Fruit fly (Drosophila melanogaster) whole organism, embryonic: ENCODE data around the gene CG3097.

Experiments used
- Adf1 ChIP-seq: fragments of 200-800 bp; sonication (Bioruptor generic); IDR thresholded peaks from 2 replicates; pipeline ENCODE4 v1.3.6; 2022; ENCODE audit warnings: missing biosample characterization, missing genetic modification characterization
- CG10209 ChIP-seq: fragments of 200-800 bp; sonication (Bioruptor generic); optimal IDR thresholded peaks from 3 replicates; lab custom pipeline; 2017; ENCODE audit warnings: missing biosample characterization, mild to moderate bottlenecking, missing genetic modification characterization, missing genetic modification reagents
- CG11093 ChIP-seq: fragments of 200-800 bp; sonication (Bioruptor generic); IDR thresholded peaks from 3 replicates; pipeline ENCODE4 v1.3.6; 2022; ENCODE audit warnings: missing biosample characterization, missing genetic modification characterization
- CG12659 ChIP-seq: fragments of 200-800 bp; sonication (Bioruptor generic); optimal IDR thresholded peaks from 3 replicates; lab custom pipeline; 2017; ENCODE audit warnings: mild to moderate bottlenecking, missing biosample characterization, missing genetic modification reagents, missing genetic modification characterization
- CG13424 ChIP-seq: fragments of 200-800 bp; sonication (Bioruptor generic); optimal IDR thresholded peaks from 2 replicates; lab custom pipeline; 2019; ENCODE audit warnings: missing biosample characterization, mild to moderate bottlenecking, missing genetic modification characterization, moderate library complexity
- CG13894 ChIP-seq: fragments of 200-800 bp; sonication (Bioruptor generic); optimal IDR thresholded peaks from 3 replicates; lab custom pipeline; 2018; ENCODE audit warnings: missing biosample characterization, mild to moderate bottlenecking, missing genetic modification characterization, moderate library complexity
- CG14014 ChIP-seq: fragments of 200-800 bp; sonication (Bioruptor generic); IDR thresholded peaks from 2 replicates; pipeline ENCODE4 v1.3.6; 2022; ENCODE audit warnings: missing biosample characterization, missing genetic modification characterization
- CG15479 ChIP-seq: fragments of 200-800 bp; sonication (Bioruptor generic); optimal IDR thresholded peaks from 3 replicates; lab custom pipeline; 2019; ENCODE audit warnings: missing biosample characterization, mild to moderate bottlenecking, missing genetic modification characterization, moderate library complexity
- CG17912 ChIP-seq: fragments of 200-800 bp; sonication (Bioruptor generic); optimal IDR thresholded peaks from 2 replicates; lab custom pipeline; 2018; ENCODE audit warnings: missing biosample characterization, mild to moderate bottlenecking, missing genetic modification characterization
- CG2875 ChIP-seq: fragments of 200-800 bp; sonication (Bioruptor generic); optimal IDR thresholded peaks from 2 replicates; lab custom pipeline; 2017; ENCODE audit warnings: missing biosample characterization, mild to moderate bottlenecking, missing genetic modification characterization, missing genetic modification reagents
- CG3726 ChIP-seq: fragments of 200-800 bp; sonication (Bioruptor generic); IDR thresholded peaks from 3 replicates; pipeline ENCODE4, ENCODE4 v1.3.6; 2022; ENCODE audit warnings: missing biosample characterization, missing genetic modification characterization
- CG4424 ChIP-seq: fragments of 200-800 bp; sonication (Bioruptor generic); optimal IDR thresholded peaks from 3 replicates; lab custom pipeline; 2016; ENCODE audit warnings: missing biosample characterization, missing genetic modification characterization
- CG6654 ChIP-seq: fragments of 200-800 bp; sonication (Bioruptor generic); optimal IDR thresholded peaks from 2 replicates; lab custom pipeline; 2017; ENCODE audit warnings: missing biosample characterization, mild to moderate bottlenecking, missing genetic modification characterization
- CG8765 ChIP-seq: fragments of 200-800 bp; sonication (Bioruptor generic); IDR thresholded peaks from 2 replicates; pipeline ENCODE4 v1.3.6; 2022; ENCODE audit warnings: missing biosample characterization, missing genetic modification characterization
- CG8944 ChIP-seq: fragments of 200-800 bp; sonication (Bioruptor generic); optimal IDR thresholded peaks from 3 replicates; lab custom pipeline; 2016; ENCODE audit warnings: missing biosample characterization, missing genetic modification characterization
- CG9609 ChIP-seq: fragments of 200-800 bp; sonication (Bioruptor generic); optimal IDR thresholded peaks from 3 replicates; lab custom pipeline; 2016; ENCODE audit warnings: missing biosample characterization, missing genetic modification characterization
- CG9876 ChIP-seq: fragments of 200-800 bp; sonication (Bioruptor generic); optimal IDR thresholded peaks from 2 replicates; lab custom pipeline; 2016; ENCODE audit warnings: missing biosample characterization, missing genetic modification characterization
- Dip3 ChIP-seq: fragments of 200-800 bp; sonication (Bioruptor generic); optimal IDR thresholded peaks from 3 replicates; lab custom pipeline; 2016; ENCODE audit warnings: missing biosample characterization, missing genetic modification characterization
- E2f1 ChIP-seq: fragments of 200-800 bp; sonication (Bioruptor generic); IDR thresholded peaks from 2 replicates; pipeline ENCODE4 v1.3.6; 2022; ENCODE audit warnings: missing biosample characterization, missing genetic modification characterization
- ERR ChIP-seq: fragments of 200-800 bp; sonication (Bioruptor generic); optimal IDR thresholded peaks from 2 replicates; lab custom pipeline; 2016; ENCODE audit warnings: missing biosample characterization, missing genetic modification characterization
- Fer2 ChIP-seq: fragments of 200-800 bp; sonication (Bioruptor generic); optimal IDR thresholded peaks from 2 replicates; lab custom pipeline; 2018; ENCODE audit warnings: missing biosample characterization, mild to moderate bottlenecking, missing genetic modification characterization, moderate library complexity
- GATAe ChIP-seq: fragments of 200-800 bp; sonication (Bioruptor generic); conservative IDR thresholded peaks from 2 replicates; pipeline ENCODE4 v1.3.6; 2022; ENCODE audit warnings: missing biosample characterization, missing genetic modification characterization
- Hmx ChIP-seq: fragments of 200-800 bp; sonication (Bioruptor generic); optimal IDR thresholded peaks from 2 replicates; lab custom pipeline; 2016; ENCODE audit warnings: missing biosample characterization, missing genetic modification characterization
- Hr78 ChIP-seq, 2 experiments: fragments of 200-800 bp in 1 of 2; fragments of >200 bp in 1 of 2; sonication (Bioruptor generic) in 1 of 2; optimal IDR thresholded peaks; 2 replicates each; lab custom pipeline; 2017 to 2019; ENCODE audit warnings: missing biosample characterization in 2 of 2, missing genetic modification characterization in 2 of 2, mild to moderate bottlenecking in 1 of 2, moderate library complexity in 1 of 2
- Kr ChIP-seq: fragments of 200-800 bp; sonication (Bioruptor generic); optimal IDR thresholded peaks from 2 replicates; lab custom pipeline; 2017; ENCODE audit warnings: missing biosample characterization, mild to moderate bottlenecking, missing genetic modification characterization
- Myb ChIP-seq: fragments of 200-800 bp; sonication (Bioruptor generic); optimal IDR thresholded peaks from 2 replicates; lab custom pipeline; 2016; ENCODE audit warnings: missing biosample characterization, missing genetic modification characterization
- Nf-YB ChIP-seq: fragments of 200-800 bp; sonication (Bioruptor generic); optimal IDR thresholded peaks from 3 replicates; lab custom pipeline; 2019; ENCODE audit warnings: missing biosample characterization, mild to moderate bottlenecking, missing genetic modification characterization, moderate library complexity
- Nf-YC ChIP-seq: fragments of 200-800 bp; optimal IDR thresholded peaks from 3 replicates; lab custom pipeline; 2019; ENCODE audit warnings: missing biosample characterization, mild to moderate bottlenecking, missing genetic modification characterization, moderate library complexity
- Ptx1 ChIP-seq: fragments of 200-800 bp; sonication (Bioruptor generic); IDR thresholded peaks from 2 replicates; pipeline ENCODE4 v1.3.6; 2022; ENCODE audit warnings: missing biosample characterization, missing genetic modification characterization
- Sin3A ChIP-seq: fragments of >200 bp; optimal IDR thresholded peaks from 2 replicates; lab custom pipeline; 2018
- Tbp ChIP-seq: fragments of >200 bp; optimal IDR thresholded peaks from 2 replicates; lab custom pipeline; 2018; ENCODE audit warnings: missing biosample characterization, missing genetic modification characterization
- ash1 ChIP-seq: fragments of 200-800 bp; sonication (Bioruptor generic); optimal IDR thresholded peaks from 2 replicates; lab custom pipeline; 2018; ENCODE audit warnings: missing biosample characterization, mild to moderate bottlenecking, missing genetic modification characterization
- dan ChIP-seq: fragments of 200-800 bp; sonication (Bioruptor generic); IDR thresholded peaks from 2 replicates; pipeline ENCODE4 v1.3.6; 2022; ENCODE audit warnings: missing biosample characterization, missing genetic modification characterization
- emc ChIP-seq: fragments of 200-800 bp; sonication (Bioruptor generic); optimal IDR thresholded peaks from 2 replicates; lab custom pipeline; 2016; ENCODE audit warnings: missing biosample characterization, missing genetic modification characterization
- eyg ChIP-seq: fragments of 200-800 bp; sonication (Bioruptor generic); optimal IDR thresholded peaks from 3 replicates; lab custom pipeline; 2016; ENCODE audit warnings: missing biosample characterization, missing genetic modification characterization
- fd3F ChIP-seq: fragments of 200-800 bp; sonication (Bioruptor generic); optimal IDR thresholded peaks from 2 replicates; lab custom pipeline; 2018; ENCODE audit warnings: missing biosample characterization, mild to moderate bottlenecking, missing genetic modification characterization, moderate library complexity
- fd96Cb ChIP-seq: fragments of 200-800 bp; sonication (Bioruptor generic); optimal IDR thresholded peaks from 2 replicates; lab custom pipeline; 2018; ENCODE audit warnings: missing biosample characterization, mild to moderate bottlenecking, missing genetic modification characterization, moderate library complexity
- ftz-f1 ChIP-seq: fragments of 200-800 bp; sonication (Bioruptor generic); optimal IDR thresholded peaks from 2 replicates; lab custom pipeline; 2016; ENCODE audit warnings: missing biosample characterization, missing genetic modification characterization
- hbn ChIP-seq: fragments of 200-800 bp; sonication (Bioruptor generic); IDR thresholded peaks from 2 replicates; pipeline ENCODE4 v1.3.6; 2022; ENCODE audit warnings: missing biosample characterization, missing genetic modification characterization; ENCODE audit not compliant: partially characterized antibody
- hkb ChIP-seq, 2 experiments: fragments of 200-800 bp in 1 of 2; fragments of >200 bp in 1 of 2; sonication (Bioruptor generic) in 1 of 2; IDR thresholded peaks in 1 of 2; optimal IDR thresholded peaks in 1 of 2; 2 replicates each; pipeline versions ENCODE4 v1.3.6 to Lab custom; 2017 to 2022; ENCODE audit warnings: missing biosample characterization in 1 of 2, missing genetic modification characterization in 1 of 2
- lbe ChIP-seq: fragments of 200-800 bp; sonication (Bioruptor generic); optimal IDR thresholded peaks from 2 replicates; lab custom pipeline; 2016; ENCODE audit warnings: missing biosample characterization, mild to moderate bottlenecking, missing genetic modification characterization
- pros ChIP-seq: fragments of 200-800 bp; sonication (Bioruptor generic); optimal IDR thresholded peaks from 3 replicates; lab custom pipeline; 2019; ENCODE audit warnings: missing biosample characterization, mild to moderate bottlenecking, missing genetic modification characterization, moderate library complexity
- ranshi ChIP-seq: fragments of 200-800 bp; sonication (Bioruptor generic); IDR thresholded peaks from 2 replicates; pipeline ENCODE4 v1.3.6; 2022; ENCODE audit warnings: missing biosample characterization, missing genetic modification characterization
- sc ChIP-seq, 3 experiments: fragments of >200 bp in 2 of 3; fragments of 200-800 bp in 1 of 3; sonication (Bioruptor generic) in 1 of 3; optimal IDR thresholded peaks; 2 replicates in 2 of 3; 3 replicates in 1 of 3; lab custom pipeline; 2017; ENCODE audit warnings: mild to moderate bottlenecking in 1 of 3, missing biosample characterization in 1 of 3, missing genetic modification characterization in 1 of 3, missing genetic modification reagents in 1 of 3
- slbo ChIP-seq: fragments of 200-800 bp; sonication (Bioruptor generic); IDR thresholded peaks from 2 replicates; pipeline ENCODE4 v1.3.6; 2022; ENCODE audit warnings: missing biosample characterization, missing genetic modification characterization
- sna ChIP-seq: fragments of 200-800 bp; sonication (Bioruptor generic); IDR thresholded peaks from 2 replicates; pipeline ENCODE4 v1.3.6; 2022; ENCODE audit warnings: missing biosample characterization, missing genetic modification characterization; ENCODE audit not compliant: partially characterized antibody
- tup ChIP-seq: fragments of 200-800 bp; sonication (Bioruptor generic); optimal IDR thresholded peaks from 2 replicates; lab custom pipeline; 2016; ENCODE audit warnings: missing biosample characterization, mild to moderate bottlenecking, missing genetic modification characterization, moderate library complexity

Gene CG3097

DNA sequence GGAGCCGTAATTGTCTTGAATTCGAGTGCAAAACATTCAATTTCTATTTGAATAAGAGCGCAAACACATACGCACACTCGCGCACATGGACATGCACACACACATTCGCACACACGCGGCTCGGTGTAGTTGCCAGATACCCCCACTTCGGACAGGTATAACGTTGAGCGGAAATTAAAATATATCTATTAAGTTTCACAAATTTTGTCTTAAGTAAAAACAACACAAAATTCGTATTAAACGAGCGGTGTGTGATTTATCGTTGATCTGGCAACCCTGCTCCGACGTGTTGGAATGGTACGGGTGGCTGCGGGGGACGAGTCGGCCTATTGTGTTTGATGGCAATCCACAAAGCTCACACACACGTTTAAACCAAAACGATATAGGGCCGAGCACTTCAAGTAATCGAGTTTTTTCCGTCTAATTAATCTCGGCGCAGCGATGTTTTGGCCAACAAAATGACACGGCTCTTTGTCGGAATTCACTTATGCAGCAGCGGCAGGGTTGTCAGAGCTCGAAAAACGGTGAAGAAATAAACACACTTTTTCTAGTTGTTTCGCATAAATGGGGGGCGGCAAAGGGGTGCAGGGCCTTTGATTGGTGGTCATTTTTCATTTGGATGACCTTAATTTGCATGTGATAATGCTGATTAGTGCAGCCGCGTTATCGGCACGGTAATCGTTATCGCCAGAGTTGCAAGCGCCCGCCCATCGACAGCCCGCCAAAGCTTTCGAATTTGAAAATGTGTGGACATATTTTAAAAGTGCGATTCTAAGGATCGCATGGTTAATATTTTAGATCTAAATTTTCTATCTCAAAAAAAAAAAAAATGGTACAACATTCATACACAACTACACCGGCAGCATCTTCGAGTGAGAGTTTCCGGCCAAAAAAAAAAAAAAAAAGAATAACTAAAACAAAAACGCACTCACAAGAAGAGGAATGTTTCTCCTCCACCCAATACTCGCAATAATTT is 24.5 kb downstream of the CG3097 start (continued):
- TF ChIP-seq hkb (optimal IDR thresholded peaks at IDR 0.05; lab: Kevin White, UChicago): no peak
- TF ChIP-seq hkb (GFP tag; IDR thresholded peaks at IDR 0.05; lab: Robert Waterston, UW): peak; percentile 80
- peak; percentile 83 for TF ChIP-seq Ptx1 (GFP tag; lab: Robert Waterston, UW)
- peak; percentile 82 for TF ChIP-seq slbo (GFP tag; lab: Robert Waterston, UW)
- peak; percentile 34 for TF ChIP-seq Nf-YB (GFP tag; lab: Kevin White, UChicago)
- TF ChIP-seq sna (GFP tag; lab: Robert Waterston, UW): no peak
- no peak for TF ChIP-seq Kr
- peak; percentile 74; the same call in 1 of the 2 replicates for TF ChIP-seq E2f1 (GFP tag; lab: Robert Waterston, UW)
- TF ChIP-seq emc (GFP tag; lab: Kevin White, UChicago): no peak
- TF ChIP-seq CG8944 (GFP tag; lab: Kevin White, UChicago): peak; percentile 53
- TF ChIP-seq CG8765: peak; percentile 46; the same call in 1 of the 2 replicates
- TF ChIP-seq fd96Cb (tag; lab: Kevin White, UChicago): peak; percentile 40
- no peak for TF ChIP-seq dan (GFP tag; lab: Robert Waterston, UW)
- peak; percentile 68 for TF ChIP-seq Fer2 (tag; lab: Kevin White, UChicago)
- peak; percentile 28 for TF ChIP-seq CG2875 (GFP tag; lab: Kevin White, UChicago)
- peak in 1 of 2 experiments; percentile 30 for TF ChIP-seq Hr78 (GFP tag; optimal IDR thresholded peaks at IDR 0.05; lab: Kevin White, UChicago)
- TF ChIP-seq ranshi (GFP tag; lab: Robert Waterston, UW): peak; percentile 78
- no peak for TF ChIP-seq hbn
- TF ChIP-seq CG15479 (GFP tag; lab: Kevin White, UChicago): no peak
- TF ChIP-seq CG12659 (GFP tag; lab: Kevin White, UChicago): peak; percentile 80
- peak; percentile 80 for TF ChIP-seq Dip3 (GFP tag; lab: Kevin White, UChicago)
- TF ChIP-seq tup (GFP tag; lab: Kevin White, UChicago): peak; percentile 57
- no peak for TF ChIP-seq Tbp
- TF ChIP-seq Hmx (GFP tag; lab: Kevin White, UChicago): peak; percentile 5
- peak; percentile 72 for TF ChIP-seq CG10209
- TF ChIP-seq Sin3A (lab: Kevin White, UChicago): peak; percentile 6
- TF ChIP-seq CG17912 (GFP tag; lab: Kevin White, UChicago): peak; percentile 26
- peak; percentile 82 for TF ChIP-seq lbe (GFP tag; lab: Kevin White, UChicago)
- TF ChIP-seq CG3726 (GFP tag; lab: Robert Waterston, UW): peak; percentile 57; the same call in 1 of the 3 replicates
- TF ChIP-seq CG4424 (GFP tag; lab: Kevin White, UChicago): peak; percentile 57
- peak; percentile 22 for TF ChIP-seq ftz-f1 (GFP tag; lab: Kevin White, UChicago)
- TF ChIP-seq ash1 (GFP tag; lab: Kevin White, UChicago): no peak
- TF ChIP-seq ERR: no peak
- TF ChIP-seq GATAe: no peak
- peak; percentile 82 for TF ChIP-seq CG13424 (tag; lab: Kevin White, UChicago)
- TF ChIP-seq CG14014 (GFP tag; lab: Robert Waterston, UW): peak; percentile 85
- no peak for TF ChIP-seq eyg
- no peak; the same call in 1 of the 2 replicates for TF ChIP-seq Adf1 (GFP tag; lab: Robert Waterston, UW)
- TF ChIP-seq CG11093 (GFP tag; lab: Robert Waterston, UW): peak; percentile 67; the same call in 2 of the 3 replicates
- TF ChIP-seq CG9876 (GFP tag; lab: Kevin White, UChicago): no peak
- TF ChIP-seq Nf-YC (tag; lab: Kevin White, UChicago): peak; percentile 68
- TF ChIP-seq fd3F (GFP tag; lab: Kevin White, UChicago): peak; percentile 48
- peak; percentile 12 for TF ChIP-seq CG6654 (GFP tag; lab: Kevin White, UChicago)
- peak; percentile 51 for TF ChIP-seq CG13894
- peak; percentile 14 for TF ChIP-seq pros
- TF ChIP-seq Myb: peak; percentile 44
- peak; percentile 40 for TF ChIP-seq CG9609 (GFP tag; lab: Kevin White, UChicago)
- no peak for TF ChIP-seq sc (optimal IDR thresholded peaks at IDR 0.05; lab: Kevin White, UChicago)
- TF ChIP-seq sc (GFP tag; optimal IDR thresholded peaks at IDR 0.05; lab: Kevin White, UChicago): peak; percentile 18
